Fruit fly (Drosophila melanogaster) whole organism, embryonic: ENCODE measurements around the gene CG3918.

ENCODE experiments used
- Adf1 ChIP-seq: fragments of 200-800 bp; sonication (Bioruptor generic); IDR thresholded peaks from 2 replicates; pipeline ENCODE4 v1.3.6; 2022; ENCODE audit warnings: missing biosample characterization, missing genetic modification characterization
- B-H1 ChIP-seq: fragments of 200-800 bp; sonication (Bioruptor generic); IDR thresholded peaks from 3 replicates; pipeline ENCODE4 v1.3.6; 2022; ENCODE audit warnings: missing biosample characterization, missing genetic modification characterization
- Bdp1 ChIP-seq: fragments of 200-800 bp; sonication (Bioruptor generic); optimal IDR thresholded peaks from 3 replicates; lab custom pipeline; 2016; ENCODE audit warnings: missing biosample characterization, missing genetic modification characterization
- C15 ChIP-seq: fragments of 200-800 bp; sonication (Bioruptor generic); IDR thresholded peaks from 3 replicates; pipeline ENCODE4 v1.3.6; 2022; ENCODE audit warnings: missing biosample characterization, missing genetic modification characterization
- CG11456 ChIP-seq: fragments of 200-800 bp; sonication (Bioruptor generic); IDR thresholded peaks from 3 replicates; pipeline ENCODE4 v1.3.6; 2022; ENCODE audit warnings: missing biosample characterization, missing genetic modification characterization
- CG12769 ChIP-seq: fragments of 200-800 bp; sonication (Bioruptor generic); optimal IDR thresholded peaks from 2 replicates; lab custom pipeline; 2019; ENCODE audit warnings: missing biosample characterization, mild to moderate bottlenecking, missing genetic modification characterization, moderate library complexity
- CG14441 ChIP-seq: fragments of 200-800 bp; sonication (Bioruptor generic); IDR thresholded peaks from 2 replicates; pipeline ENCODE4 v1.3.6; 2022; ENCODE audit warnings: missing biosample characterization, missing genetic modification characterization
- CG14667 ChIP-seq: fragments of 200-800 bp; sonication (Bioruptor generic); IDR thresholded peaks from 2 replicates; pipeline ENCODE4 v1.3.6; 2022; ENCODE audit warnings: missing biosample characterization, missing genetic modification characterization
- CG14710 ChIP-seq: fragments of 200-800 bp; sonication (Bioruptor generic); optimal IDR thresholded peaks from 3 replicates; lab custom pipeline; 2019; ENCODE audit warnings: missing biosample characterization, mild to moderate bottlenecking, missing genetic modification characterization, moderate library complexity
- CG14860 ChIP-seq: fragments of 200-800 bp; sonication (Bioruptor generic); IDR thresholded peaks from 3 replicates; pipeline ENCODE4 v1.3.6; 2022; ENCODE audit warnings: missing biosample characterization, missing genetic modification characterization; ENCODE audit not compliant: partially characterized antibody
- CG1647 ChIP-seq: fragments of 200-800 bp; sonication (Bioruptor generic); optimal IDR thresholded peaks from 3 replicates; lab custom pipeline; 2016; ENCODE audit warnings: missing biosample characterization, missing genetic modification characterization
- CG16815 ChIP-seq: fragments of 200-800 bp; sonication (Bioruptor generic); optimal IDR thresholded peaks from 3 replicates; lab custom pipeline; 2017; ENCODE audit warnings: missing biosample characterization, mild to moderate bottlenecking, missing genetic modification characterization
- CG17186 ChIP-seq: fragments of 200-800 bp; sonication (Bioruptor generic); optimal IDR thresholded peaks from 3 replicates; lab custom pipeline; 2017; ENCODE audit warnings: missing biosample characterization, missing genetic modification reagents, missing genetic modification characterization
- CG17912 ChIP-seq: fragments of 200-800 bp; sonication (Bioruptor generic); optimal IDR thresholded peaks from 2 replicates; lab custom pipeline; 2018; ENCODE audit warnings: missing biosample characterization, mild to moderate bottlenecking, missing genetic modification characterization
- CG18619 ChIP-seq: fragments of 200-800 bp; sonication (Bioruptor generic); optimal IDR thresholded peaks from 3 replicates; lab custom pipeline; 2017; ENCODE audit warnings: missing biosample characterization, mild to moderate bottlenecking, missing genetic modification characterization
- CG2678 ChIP-seq: fragments of 200-800 bp; sonication (Bioruptor generic); optimal IDR thresholded peaks from 3 replicates; lab custom pipeline; 2019; ENCODE audit warnings: missing biosample characterization, mild to moderate bottlenecking, missing genetic modification characterization, moderate library complexity
- CG2889 ChIP-seq: fragments of 200-800 bp; sonication (Bioruptor generic); IDR thresholded peaks from 3 replicates; pipeline ENCODE4 v1.3.6; 2022; ENCODE audit warnings: missing biosample characterization, missing genetic modification characterization
- CG30020 ChIP-seq: fragments of 200-800 bp; optimal IDR thresholded peaks from 2 replicates; lab custom pipeline; 2019; ENCODE audit warnings: missing biosample characterization, mild to moderate bottlenecking, missing genetic modification characterization, moderate library complexity
- CG34376 ChIP-seq: fragments of 200-800 bp; sonication (Bioruptor generic); optimal IDR thresholded peaks from 2 replicates; lab custom pipeline; 2018; ENCODE audit warnings: missing biosample characterization, mild to moderate bottlenecking, missing genetic modification characterization
- CG4730 ChIP-seq: fragments of 200-800 bp; sonication (Bioruptor generic); IDR thresholded peaks from 2 replicates; pipeline ENCODE4 v1.3.6; 2022; ENCODE audit warnings: missing biosample characterization, missing genetic modification characterization
- CG6254 ChIP-seq: fragments of 200-800 bp; sonication (Bioruptor generic); optimal IDR thresholded peaks from 3 replicates; lab custom pipeline; 2017; ENCODE audit warnings: mild to moderate bottlenecking, missing biosample characterization, missing genetic modification reagents, missing genetic modification characterization
- CG7556 ChIP-seq: fragments of 200-800 bp; sonication (Bioruptor generic); optimal IDR thresholded peaks from 2 replicates; lab custom pipeline; 2017; ENCODE audit warnings: missing biosample characterization, mild to moderate bottlenecking, missing genetic modification characterization
- CG7839 ChIP-seq: fragments of 200-800 bp; sonication (Bioruptor generic); optimal IDR thresholded peaks from 3 replicates; lab custom pipeline; 2018; ENCODE audit warnings: missing biosample characterization, mild to moderate bottlenecking, missing genetic modification characterization, moderate library complexity
- CG7963 ChIP-seq: fragments of 200-800 bp; sonication (Bioruptor generic); IDR thresholded peaks from 3 replicates; pipeline ENCODE4 v1.3.6; 2022; ENCODE audit warnings: missing biosample characterization, missing genetic modification characterization; ENCODE audit not compliant: partially characterized antibody
- CG8089 ChIP-seq: fragments of 200-800 bp; sonication (Bioruptor generic); optimal IDR thresholded peaks from 3 replicates; lab custom pipeline; 2016; ENCODE audit warnings: missing biosample characterization, missing genetic modification characterization
- CG8388 ChIP-seq: fragments of 200-800 bp; sonication (Bioruptor generic); optimal IDR thresholded peaks from 2 replicates; lab custom pipeline; 2019; ENCODE audit warnings: missing biosample characterization, mild to moderate bottlenecking, missing genetic modification characterization, moderate library complexity
- CG8924 ChIP-seq: fragments of 200-800 bp; optimal IDR thresholded peaks from 3 replicates; lab custom pipeline; 2019; ENCODE audit warnings: missing biosample characterization, mild to moderate bottlenecking, missing genetic modification characterization, moderate library complexity
- CG9797 ChIP-seq: fragments of 200-800 bp; sonication (Bioruptor generic); optimal IDR thresholded peaks from 3 replicates; lab custom pipeline; 2018; ENCODE audit warnings: missing biosample characterization, mild to moderate bottlenecking, missing genetic modification characterization
- Doc2 ChIP-seq: fragments of 200-800 bp; sonication (Bioruptor generic); IDR thresholded peaks from 2 replicates; pipeline ENCODE4 v1.3.6; 2022; ENCODE audit warnings: missing biosample characterization, missing genetic modification characterization
- Gsc ChIP-seq: fragments of 200-800 bp; sonication (Bioruptor generic); IDR thresholded peaks from 2 replicates; pipeline ENCODE4 v1.3.6; 2022; ENCODE audit warnings: missing biosample characterization, missing genetic modification characterization
- MTF-1 ChIP-seq: fragments of 200-800 bp; sonication (Bioruptor generic); optimal IDR thresholded peaks from 2 replicates; lab custom pipeline; 2018; ENCODE audit warnings: missing biosample characterization, mild to moderate bottlenecking, missing genetic modification characterization, borderline replicate concordance
- Mes4 ChIP-seq: fragments of 200-800 bp; sonication (Bioruptor generic); optimal IDR thresholded peaks from 2 replicates; lab custom pipeline; 2016; ENCODE audit warnings: missing biosample characterization, missing genetic modification characterization
- NC2β ChIP-seq: fragments of 200-800 bp; sonication (Bioruptor generic); optimal IDR thresholded peaks from 2 replicates; lab custom pipeline; 2016; ENCODE audit warnings: missing biosample characterization, missing genetic modification characterization
- Rx ChIP-seq: fragments of 200-800 bp; sonication (Bioruptor generic); IDR thresholded peaks from 2 replicates; pipeline ENCODE4 v1.3.6; 2022; ENCODE audit warnings: missing biosample characterization, missing genetic modification characterization
- Usf ChIP-seq: fragments of 200-800 bp; sonication (Bioruptor generic); optimal IDR thresholded peaks from 2 replicates; lab custom pipeline; 2017; ENCODE audit warnings: missing genotype, missing biosample characterization, missing genetic modification characterization
- Xbp1 ChIP-seq: fragments of 200-800 bp; sonication (Bioruptor generic); optimal IDR thresholded peaks from 3 replicates; lab custom pipeline; 2016; ENCODE audit warnings: missing biosample characterization, mild to moderate bottlenecking, missing genetic modification characterization
- abd-A ChIP-seq: fragments of 200-800 bp; sonication (Bioruptor generic); optimal IDR thresholded peaks from 3 replicates; lab custom pipeline; 2019; ENCODE audit warnings: missing biosample characterization, mild to moderate bottlenecking, missing genetic modification characterization, moderate library complexity
- ac ChIP-seq: fragments of 200-800 bp; sonication (Bioruptor generic); optimal IDR thresholded peaks from 3 replicates; lab custom pipeline; 2017; ENCODE audit warnings: missing biosample characterization, mild to moderate bottlenecking, missing genetic modification characterization
- caup ChIP-seq: fragments of 200-800 bp; sonication (Bioruptor generic); optimal IDR thresholded peaks from 3 replicates; lab custom pipeline; 2017; ENCODE audit warnings: missing biosample characterization, mild to moderate bottlenecking, missing genetic modification characterization, moderate library complexity; ENCODE audit not compliant: severe bottlenecking
- cg ChIP-seq: fragments of 200-800 bp; sonication (Bioruptor generic); optimal IDR thresholded peaks from 3 replicates; lab custom pipeline; 2019; ENCODE audit warnings: missing biosample characterization, mild to moderate bottlenecking, missing genetic modification characterization, moderate library complexity
- disco-r ChIP-seq: fragments of 200-800 bp; sonication (Bioruptor generic); optimal IDR thresholded peaks from 2 replicates; lab custom pipeline; 2016; ENCODE audit warnings: missing biosample characterization, missing genetic modification characterization
- lbe ChIP-seq: fragments of 200-800 bp; sonication (Bioruptor generic); optimal IDR thresholded peaks from 2 replicates; lab custom pipeline; 2016; ENCODE audit warnings: missing biosample characterization, mild to moderate bottlenecking, missing genetic modification characterization
- mam ChIP-seq: fragments of 200-800 bp; sonication (Bioruptor generic); optimal IDR thresholded peaks from 3 replicates; lab custom pipeline; 2016; ENCODE audit warnings: missing biosample characterization, missing genetic modification characterization
- mld ChIP-seq: fragments of 200-800 bp; sonication (Bioruptor generic); IDR thresholded peaks from 3 replicates; pipeline ENCODE4 v1.3.6; 2022; ENCODE audit warnings: missing biosample characterization, missing genetic modification characterization; ENCODE audit not compliant: partially characterized antibody
- org-1 ChIP-seq: fragments of 200-800 bp; sonication (Bioruptor generic); optimal IDR thresholded peaks from 2 replicates; lab custom pipeline; 2017; ENCODE audit warnings: missing biosample characterization, missing genetic modification characterization
- pita ChIP-seq: fragments of 200-800 bp; sonication (Bioruptor generic); optimal IDR thresholded peaks from 2 replicates; lab custom pipeline; 2017; ENCODE audit warnings: missing biosample characterization, mild to moderate bottlenecking, missing genetic modification characterization
- sug ChIP-seq: fragments of 200-800 bp; optimal IDR thresholded peaks from 2 replicates; lab custom pipeline; 2019; ENCODE audit warnings: missing biosample characterization, mild to moderate bottlenecking, missing genetic modification characterization, moderate library complexity
- ttk ChIP-seq: fragments of 200-800 bp; sonication (Bioruptor generic); IDR thresholded peaks from 2 replicates; pipeline ENCODE4 v2.1.2; 2022; ENCODE audit warnings: missing biosample characterization, missing genetic modification characterization
- unpg ChIP-seq: fragments of 200-800 bp; sonication (Bioruptor generic); optimal IDR thresholded peaks from 3 replicates; lab custom pipeline; 2018; ENCODE audit warnings: missing biosample characterization, mild to moderate bottlenecking, missing genetic modification characterization, moderate library complexity

The CG3918 gene

dm6 chrX:6533101-6533636, 8.9 kb downstream of the CG3918 start, which contains the start of gene RpL7A (continued):
- TF ChIP-seq MTF-1 (peak; percentile 89), sug (peak; percentile 10), pita (GFP tag; lab: Kevin White, UChicago) (peak; percentile 73), Gsc (GFP tag; lab: Robert Waterston, UW) (no peak), CG8089 (GFP tag; lab: Kevin White, UChicago) (peak; percentile 61), Rx (GFP tag; lab: Robert Waterston, UW) (peak; percentile 74), CG17186 (GFP tag; lab: Kevin White, UChicago) (peak; percentile 15), Bdp1 (GFP tag; lab: Kevin White, UChicago) (no peak), Doc2 (no peak), CG14710 (peak; percentile 88), org-1 (GFP tag; lab: Kevin White, UChicago) (peak; percentile 51), caup (GFP tag; lab: Kevin White, UChicago) (peak; percentile 87), CG6254 (GFP tag; lab: Kevin White, UChicago) (peak; percentile 45), CG12769 (peak; percentile 19), CG4730 (peak; percentile 12; the same call in 1 of the 2 replicates), CG14860 (no peak), abd-A (tag; lab: Kevin White, UChicago) (no peak), mld (GFP tag; lab: Robert Waterston, UW) (no peak), unpg (peak; percentile 62), CG2678 (tag; lab: Kevin White, UChicago) (peak; percentile 52), CG1647 (GFP tag; lab: Kevin White, UChicago) (no peak), CG8924 (no peak), Usf (peak; percentile 51), mam (peak; percentile 17), ttk (GFP tag; lab: Robert Waterston, UW) (peak; percentile 44; the same call in 1 of the 2 replicates), B-H1 (peak; percentile 27; the same call in 1 of the 3 replicates), lbe (no peak), CG16815 (GFP tag; lab: Kevin White, UChicago) (peak; percentile 42), CG18619 (GFP tag; lab: Kevin White, UChicago) (peak; percentile 77), Mes4 (GFP tag; lab: Kevin White, UChicago) (peak; percentile 71), CG14441 (GFP tag; lab: Robert Waterston, UW) (peak; percentile 40; the same call in 1 of the 2 replicates), disco-r (GFP tag; lab: Kevin White, UChicago) (peak; percentile 49), CG11456 (peak; percentile 78; the same call in 2 of the 3 replicates), CG2889 (GFP tag; lab: Robert Waterston, UW) (no peak), Adf1 (GFP tag; lab: Robert Waterston, UW) (no peak), CG8388 (GFP tag; lab: Kevin White, UChicago) (peak; percentile 22), cg (no peak), CG30020 (tag; lab: Kevin White, UChicago) (no peak), Xbp1 (GFP tag; lab: Kevin White, UChicago) (peak; percentile 53), CG7963 (GFP tag; lab: Robert Waterston, UW) (no peak), CG34376 (peak; percentile 87), C15 (GFP tag; lab: Robert Waterston, UW) (no peak), CG7556 (GFP tag; lab: Kevin White, UChicago) (peak; percentile 34), CG7839 (tag; lab: Kevin White, UChicago) (peak; percentile 53), ac (peak; percentile 70), CG14667 (GFP tag; lab: Robert Waterston, UW) (no peak), NC2β (GFP tag; lab: Kevin White, UChicago) (peak; percentile 84), CG9797 (GFP tag; lab: Kevin White, UChicago) (peak; percentile 75), CG17912 (GFP tag; lab: Kevin White, UChicago) (peak; percentile 76)
